Worm (Caenorhabditis elegans): Measurements from ENCODE around the gene set-1.

ce11 chrIII:6464913-6465312 lies 12.7 kb upstream of the set-1 start, which contains the start of gene nduf-2.2:
- TF ChIP-seq elt-1 (tag; optimal IDR thresholded peaks at IDR 0.05; ENCODE audit: borderline replicate concordance, insufficient read depth) (no peak), nhr-12 (tag; optimal IDR thresholded peaks at IDR 0.05) (no peak), ceh-43 (GFP tag; optimal IDR thresholded peaks at IDR 0.05) (no peak), unc-39 (tag; optimal IDR thresholded peaks at IDR 0.05) (no peak), ces-1 (GFP tag; optimal IDR thresholded peaks at IDR 0.05) (no peak), elt-3 (tag; optimal IDR thresholded peaks at IDR 0.05) (no peak), ztf-11 (tag; optimal IDR thresholded peaks at IDR 0.05) (no peak), pha-4 (tag; optimal IDR thresholded peaks at IDR 0.05) (no peak), nhr-28 (tag; optimal IDR thresholded peaks at IDR 0.05) (no peak), bed-3 (GFP tag; optimal IDR thresholded peaks at IDR 0.05) (no peak)

Measured in whole organism, mixed stage, embryonic.